Worm (Caenorhabditis elegans): ENCODE data around the gene srab-7.

Gene srab-7

DNA sequence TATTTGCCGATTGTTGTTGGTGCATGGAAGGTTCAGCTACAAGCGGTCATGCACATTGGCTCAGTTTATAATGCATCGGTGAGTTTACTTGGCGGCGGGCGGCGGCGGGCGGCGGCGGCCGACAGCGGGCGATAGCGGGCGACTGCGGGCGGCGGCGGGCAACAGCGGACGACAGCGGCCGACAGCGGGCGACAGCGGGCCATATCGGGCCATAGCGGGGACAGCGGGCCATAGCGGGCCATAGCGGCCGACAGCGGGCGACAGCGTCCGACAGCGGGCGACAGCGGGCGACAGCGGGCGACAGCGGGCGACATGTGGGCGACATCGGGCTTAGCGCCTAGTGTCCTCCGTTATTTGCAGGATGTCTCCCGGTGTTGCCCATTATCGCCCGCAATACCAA lies 22.9 kb downstream of the srab-7 start:
- TF ChIP-seq mep-1 (tag; optimal IDR thresholded peaks at IDR 0.05) (no peak), mls-2 (tag; optimal IDR thresholded peaks at IDR 0.05) (peak; percentile 34), pha-4 (tag; optimal IDR thresholded peaks at IDR 0.05) (no peak)

DNA sequence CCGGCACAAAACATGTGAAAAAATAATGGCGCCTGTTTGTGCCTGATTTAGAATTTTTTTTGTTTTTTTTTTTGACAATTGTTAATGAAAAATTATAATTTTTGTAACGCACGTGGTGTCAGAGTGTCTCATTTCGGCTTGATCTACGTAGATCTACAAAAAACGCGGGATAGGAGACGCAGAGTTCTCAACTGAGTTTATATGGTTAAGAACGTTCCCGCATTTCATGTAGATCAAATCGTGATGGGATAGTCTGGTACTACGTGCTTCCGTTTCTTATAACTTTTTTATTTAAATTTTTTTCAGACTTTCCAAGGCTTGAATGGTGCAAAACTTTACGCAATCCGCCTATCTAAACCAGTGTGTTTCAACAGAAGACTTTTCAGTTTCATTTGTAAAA lies 26.2 kb downstream of the srab-7 start, which contains the start of gene tat-6:
TSS of gene tat-6 (plus strand) at position 301 of the 400 bp plus-strand sequence.
- TF ChIP-seq flh-1 (GFP tag; optimal IDR thresholded peaks at IDR 0.05) (no peak), pha-4 (tag; optimal IDR thresholded peaks at IDR 0.05) (no peak), bed-3 (GFP tag; optimal IDR thresholded peaks at IDR 0.05) (no peak), nhr-2 (tag; optimal IDR thresholded peaks at IDR 0.05) (no peak), unc-39 (tag; optimal IDR thresholded peaks at IDR 0.05) (no peak), snpc-4 (tag; optimal IDR thresholded peaks at IDR 0.05) (no peak), M03D4.4 (tag; optimal IDR thresholded peaks at IDR 0.05) (no peak), drap-1 (GFP tag; optimal IDR thresholded peaks at IDR 0.05) (no peak), lin-32 (GFP tag; optimal IDR thresholded peaks at IDR 0.05) (no peak)

- TF ChIP-seq tbx-8 (GFP tag; optimal IDR thresholded peaks at IDR 0.05) (no peak), unc-120 (tag; optimal IDR thresholded peaks at IDR 0.05; ENCODE audit: poor library complexity, severe bottlenecking) (no peak), ceh-43 (GFP tag; optimal IDR thresholded peaks at IDR 0.05) (no peak)
These were observed 27.3 kb downstream of the srab-7 start, which contains the start of gene Y73C8C.10 for ce11 chrV:3127670-3128069. TSS of gene Y73C8C.10 (minus strand) at chrV:3127770.

ce11 chrV:3124912-3125311 lies 30.1 kb downstream of the srab-7 start, which contains the start of gene Y73C8C.12:
TSS of gene Y73C8C.12 (plus strand) at chrV:3125212.
- no peak for TF ChIP-seq nhr-28 (tag; optimal IDR thresholded peaks at IDR 0.05)
- TF ChIP-seq drap-1 (GFP tag; optimal IDR thresholded peaks at IDR 0.05) = no peak
- TF ChIP-seq bed-3 (GFP tag; optimal IDR thresholded peaks at IDR 0.05) = no peak
- TF ChIP-seq cnd-1 (tag; optimal IDR thresholded peaks at IDR 0.05) = no peak
- TF ChIP-seq flh-1 (GFP tag; optimal IDR thresholded peaks at IDR 0.05) = no peak
- TF ChIP-seq nhr-237 (tag; optimal IDR thresholded peaks at IDR 0.05) = no peak
- no peak for TF ChIP-seq ces-1 (GFP tag; optimal IDR thresholded peaks at IDR 0.05)
- no peak for TF ChIP-seq lsy-2 (tag; optimal IDR thresholded peaks at IDR 0.05)
- no peak for TF ChIP-seq hlh-1 (tag; optimal IDR thresholded peaks at IDR 0.05)
- TF ChIP-seq ceh-83 (GFP tag; optimal IDR thresholded peaks at IDR 0.05) = no peak
- TF ChIP-seq mab-5 (tag; optimal IDR thresholded peaks at IDR 0.05) = no peak
- no peak for TF ChIP-seq mls-2 (tag; optimal IDR thresholded peaks at IDR 0.05)
- TF ChIP-seq blmp-1 (tag; optimal IDR thresholded peaks at IDR 0.05) = no peak
- TF ChIP-seq ceh-43 (GFP tag; optimal IDR thresholded peaks at IDR 0.05) = no peak
- no peak for TF ChIP-seq pha-4 (tag; optimal IDR thresholded peaks at IDR 0.05)

DNA sequence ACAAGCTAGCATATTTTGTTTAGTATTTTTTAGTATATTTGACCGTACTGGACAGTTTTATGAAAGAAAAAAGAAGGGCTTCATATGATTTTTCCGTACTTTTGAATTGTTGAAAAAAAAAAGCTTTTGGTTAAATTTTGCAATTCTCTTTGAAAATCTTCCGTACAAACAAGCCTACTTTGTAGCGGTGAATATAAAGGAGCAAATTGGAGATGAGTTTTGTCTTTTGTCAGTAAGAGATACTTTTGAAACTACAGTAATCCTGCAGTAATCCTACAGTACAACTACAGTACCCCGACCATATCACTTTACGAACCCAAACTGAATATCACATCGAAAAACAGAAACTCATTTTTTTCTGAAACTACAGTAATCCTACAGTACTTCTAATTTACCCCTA lies 32.6 kb downstream of the srab-7 start:
- TF ChIP-seq sptf-1 (tag; optimal IDR thresholded peaks at IDR 0.05) (no peak), mab-5 (tag; optimal IDR thresholded peaks at IDR 0.05) (no peak), ceh-39 (tag; optimal IDR thresholded peaks at IDR 0.05) (no peak), hlh-1 (tag; optimal IDR thresholded peaks at IDR 0.05) (no peak), elt-1 (tag; optimal IDR thresholded peaks at IDR 0.05; ENCODE audit: borderline replicate concordance, insufficient read depth) (no peak), pha-4 (tag; optimal IDR thresholded peaks at IDR 0.05) (no peak), nhr-28 (tag; optimal IDR thresholded peaks at IDR 0.05) (no peak), sem-2 (GFP tag; optimal IDR thresholded peaks at IDR 0.05) (no peak), unc-39 (tag; optimal IDR thresholded peaks at IDR 0.05) (no peak), snpc-4 (tag; optimal IDR thresholded peaks at IDR 0.05) (no peak), blmp-1 (tag; optimal IDR thresholded peaks at IDR 0.05) (no peak), ztf-11 (tag; optimal IDR thresholded peaks at IDR 0.05) (no peak), nhr-2 (tag; optimal IDR thresholded peaks at IDR 0.05) (no peak)

DNA sequence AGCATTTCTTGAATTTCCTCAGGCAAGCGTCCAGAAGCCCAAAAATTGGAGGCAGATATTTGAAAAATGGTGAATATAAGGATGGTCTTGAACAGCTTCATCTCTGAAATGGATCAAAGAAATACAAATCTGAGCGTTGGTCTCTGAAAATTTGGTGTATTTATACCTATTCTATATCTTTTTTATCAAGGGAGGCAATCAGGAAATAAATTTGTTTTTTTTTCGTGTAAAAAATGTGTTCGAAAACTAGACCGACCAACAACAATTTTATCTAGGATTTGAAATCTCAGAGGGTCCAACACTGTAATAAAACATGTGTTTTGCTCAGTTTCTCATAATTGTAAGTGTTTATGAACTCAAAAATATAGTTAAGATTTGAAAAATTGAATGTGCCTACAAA lies 33.2 kb downstream of the srab-7 start, which contains the start of gene srt-56:
TSS of gene srt-56 (minus strand) at position 101 of the 400 bp plus-strand sequence.
- TF ChIP-seq cnd-1 (tag; optimal IDR thresholded peaks at IDR 0.05) = no peak
- no peak for TF ChIP-seq nhr-237 (tag; optimal IDR thresholded peaks at IDR 0.05)
- no peak for TF ChIP-seq elt-1 (tag; optimal IDR thresholded peaks at IDR 0.05; ENCODE audit: borderline replicate concordance, insufficient read depth)
- no peak for TF ChIP-seq bed-3 (GFP tag; optimal IDR thresholded peaks at IDR 0.05)
- TF ChIP-seq drap-1 (GFP tag; optimal IDR thresholded peaks at IDR 0.05) = no peak
- no peak for TF ChIP-seq lin-32 (GFP tag; optimal IDR thresholded peaks at IDR 0.05)
- TF ChIP-seq mls-2 (tag; optimal IDR thresholded peaks at IDR 0.05) = no peak
- no peak for TF ChIP-seq hlh-1 (tag; optimal IDR thresholded peaks at IDR 0.05)

Data from whole organism, mixed stage, embryonic.